Worm (Caenorhabditis elegans): ENCODE results near the gene D2096.7.

DNA sequence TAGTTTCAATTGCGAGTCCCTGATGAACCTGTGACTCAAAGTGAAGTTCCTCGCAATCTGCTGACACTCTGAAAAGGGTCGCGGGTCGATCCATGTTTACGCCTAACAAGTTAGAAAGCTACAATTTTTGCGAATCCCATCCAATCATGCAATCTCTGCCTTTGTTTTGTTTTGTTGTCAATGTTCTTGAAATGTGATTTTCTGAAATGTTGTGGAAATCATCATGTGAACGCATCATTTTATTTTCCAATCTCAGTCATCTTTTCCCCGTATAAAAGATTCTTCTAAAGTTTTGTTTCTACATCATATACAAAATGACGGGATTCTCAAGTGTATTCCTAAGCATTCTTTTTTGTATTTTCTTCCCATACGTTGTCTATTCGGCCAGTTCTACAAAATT is 29.4 kb downstream of the D2096.7 start, which contains the start of gene F17E9.4:
- no peak for TF ChIP-seq elt-3 (tag; optimal IDR thresholded peaks at IDR 0.05)
- no peak for TF ChIP-seq mdl-1 (tag; optimal IDR thresholded peaks at IDR 0.05)
- TF ChIP-seq snpc-4 (tag; optimal IDR thresholded peaks at IDR 0.05) = no peak
- TF ChIP-seq jun-1 (tag; optimal IDR thresholded peaks at IDR 0.05) = no peak
- TF ChIP-seq skn-1 (tag; optimal IDR thresholded peaks at IDR 0.05) = no peak
- TF ChIP-seq pha-4 (tag; optimal IDR thresholded peaks at IDR 0.05) = no peak
- TF ChIP-seq nhr-11 (tag; optimal IDR thresholded peaks at IDR 0.05) = no peak
- no peak for TF ChIP-seq nhr-43 (tag; optimal IDR thresholded peaks at IDR 0.05; ENCODE audit: poor library complexity, severe bottlenecking)
- no peak for TF ChIP-seq lin-15B (tag; optimal IDR thresholded peaks at IDR 0.05)
- no peak for TF ChIP-seq nhr-237 (tag; optimal IDR thresholded peaks at IDR 0.05)
- TF ChIP-seq nhr-77 (tag; optimal IDR thresholded peaks at IDR 0.05) = no peak
- no peak for TF ChIP-seq fkh-10 (GFP tag; optimal IDR thresholded peaks at IDR 0.05)
- no peak for TF ChIP-seq lin-39 (tag; optimal IDR thresholded peaks at IDR 0.05)
